Worm (Caenorhabditis elegans) whole organism, mixed stage, embryonic: Measurements from ENCODE around the gene F13A2.10.

ENCODE experiments used
- lin-13 ChIP-seq: fragments of 150-350 bp; optimal IDR thresholded peaks from 2 replicates; lab custom pipeline; 2014; ENCODE audit warnings: missing biosample characterization, missing genetic modification characterization
- mls-2 ChIP-seq: sonication (generic microtip); optimal IDR thresholded peaks from 2 replicates; lab custom pipeline; 2016; ENCODE audit warnings: mild to moderate bottlenecking, missing genetic modification characterization, moderate library complexity, missing compliant biosample characterization
- pha-4 ChIP-seq: fragments of 150-350 bp; optimal IDR thresholded peaks from 2 replicates; lab custom pipeline; 2018; ENCODE audit warnings: missing biosample characterization, missing genetic modification reagents, missing genetic modification characterization
- unc-39 ChIP-seq: fragments of 150-350 bp; optimal IDR thresholded peaks from 2 replicates; lab custom pipeline; 2014; ENCODE audit warnings: missing biosample characterization, missing genetic modification characterization
- unc-62 ChIP-seq: fragments of 150-350 bp; optimal IDR thresholded peaks from 2 replicates; lab custom pipeline; 2014; ENCODE audit warnings: missing biosample characterization, missing genetic modification reagents, missing genetic modification characterization

ce11 chrV:4359127-4359526, 26.9 kb downstream of the F13A2.10 start:
- no peak for TF ChIP-seq unc-39 (tag; lab: Kevin White, UChicago)
- no peak for TF ChIP-seq unc-62 (GFP tag; lab: Kevin White, UChicago)
- TF ChIP-seq mls-2 (tag; lab: Kevin White, UChicago): peak; percentile 26
- no peak for TF ChIP-seq lin-13 (tag; lab: Kevin White, UChicago)
- TF ChIP-seq pha-4 (tag; lab: Kevin White, UChicago): no peak
